Worm (Caenorhabditis elegans): ENCODE results near the gene K02E10.4.
A peak's percentile ranks its signal among the peaks of the same experiment; 100 is the strongest.

Gene K02E10.4

ce11 chrX:2527877-2528276 lies 44.8 kb downstream of the K02E10.4 start (continued):
- TF ChIP-seq aptf-3 (GFP tag; IDR thresholded peaks at IDR 0.05) (no peak), aptf-2 (GFP tag; conservative IDR thresholded peaks at IDR 0.05) (no peak), ztf-3 (GFP tag; optimal IDR thresholded peaks at IDR 0.05) (no peak), unc-130 (GFP tag; optimal IDR thresholded peaks at IDR 0.05) (no peak), hrde-1 (tag; optimal IDR thresholded peaks at IDR 0.05; ENCODE audit: borderline replicate concordance) (no peak), fkh-3 (tag; optimal IDR thresholded peaks at IDR 0.05) (no peak), lir-1 (GFP tag; conservative IDR thresholded peaks at IDR 0.05) (no peak), ceh-79 (tag; optimal IDR thresholded peaks at IDR 0.05) (no peak), C06A6.2 (GFP tag; conservative IDR thresholded peaks at IDR 0.05) (no peak), ceh-40 (GFP tag; IDR thresholded peaks at IDR 0.05) (0 out of 2 replicates have a peak, but pooled peaks have one; percentile 45), F39B2.1 (GFP tag; IDR thresholded peaks at IDR 0.05) (no peak), ztf-18 (tag; optimal IDR thresholded peaks at IDR 0.05) (peak; percentile 57), hlh-26 (GFP tag; conservative IDR thresholded peaks at IDR 0.05) (no peak), bed-2 (GFP tag; IDR thresholded peaks at IDR 0.05) (no peak), B0261.1 (tag; optimal IDR thresholded peaks at IDR 0.05) (peak; percentile 89), nhr-120 (GFP tag; IDR thresholded peaks at IDR 0.05) (0 out of 2 replicates have a peak, but pooled peaks have one; percentile 16), ceh-91 (GFP tag; IDR thresholded peaks at IDR 0.05) (no peak), hmg-20 (GFP tag; IDR thresholded peaks at IDR 0.05) (no peak), sdz-38 (tag; optimal IDR thresholded peaks at IDR 0.05) (no peak), madf-6 (GFP tag; IDR thresholded peaks at IDR 0.05) (no peak; the same call in 1 of the 2 replicates), lin-35 (GFP tag; optimal IDR thresholded peaks at IDR 0.05) (peak in 1 of 3 experiments; percentile 45), efl-1 (GFP tag; optimal IDR thresholded peaks at IDR 0.05) (no peak), somi-1 (GFP tag; optimal IDR thresholded peaks at IDR 0.05) (no peak), dox-1 (GFP tag; IDR thresholded peaks at IDR 0.05) (peak; percentile 81), sptf-2 (GFP tag; optimal IDR thresholded peaks at IDR 0.05) (no peak), Y56A3A.18 (GFP tag; IDR thresholded peaks at IDR 0.05) (peak; percentile 19; the same call in 1 of the 2 replicates), mes-4 (tag; optimal IDR thresholded peaks at IDR 0.05) (peak; percentile 54), pbrm-1 (GFP tag; IDR thresholded peaks at IDR 0.05) (0 out of 2 replicates have a peak, but pooled peaks have one; percentile 36), tbp1 (GFP tag; optimal IDR thresholded peaks at IDR 0.05) (peak; percentile 93), die-1 (tag; optimal IDR thresholded peaks at IDR 0.05) (peak; percentile 74), madf-3 (GFP tag; IDR thresholded peaks at IDR 0.05) (0 out of 2 replicates have a peak, but pooled peaks have one; percentile 65), hlh-12 (tag; optimal IDR thresholded peaks at IDR 0.05) (no peak), F49E8.2 (tag; optimal IDR thresholded peaks at IDR 0.05; ENCODE audit: insufficient read depth) (no peak), K12H6.12 (tag; optimal IDR thresholded peaks at IDR 0.05) (no peak), him-1 (tag; optimal IDR thresholded peaks at IDR 0.05) (peak; percentile 21), ztf-22 (GFP tag; optimal IDR thresholded peaks at IDR 0.05) (no peak), let-526 (GFP tag; IDR thresholded peaks at IDR 0.05) (peak; percentile 45; the same call in 1 of the 2 replicates), akir-1 (GFP tag; optimal IDR thresholded peaks at IDR 0.05) (no peak), F22D6.2 (tag; optimal IDR thresholded peaks at IDR 0.05) (peak; percentile 10), F57A8.1 (GFP tag; optimal IDR thresholded peaks at IDR 0.05) (no peak), F23B12.7 (tag; optimal IDR thresholded peaks at IDR 0.05; ENCODE audit: insufficient read depth) (no peak), nfya-2 (GFP tag; IDR thresholded peaks at IDR 0.05) (no peak), nhr-27 (tag; optimal IDR thresholded peaks at IDR 0.05) (no peak), cebp-1 (GFP tag; IDR thresholded peaks at IDR 0.05) (no peak), cebp-1 (tag; optimal IDR thresholded peaks at IDR 0.05) (peak; percentile 56), attf-3 (GFP tag; conservative IDR thresholded peaks at IDR 0.05) (no peak), ccch-3 (GFP tag; optimal IDR thresholded peaks at IDR 0.05) (no peak), Y67H2A.10 (GFP tag; conservative IDR thresholded peaks at IDR 0.05) (no peak), F55B11.4 (tag; optimal IDR thresholded peaks at IDR 0.05; ENCODE audit: borderline replicate concordance, insufficient read depth) (no peak)

Measured in whole organism, young adult.